Worm (Caenorhabditis elegans): ENCODE measurements around the gene clec-158.
A peak's percentile ranks its signal among the peaks of the same experiment; 100 is the strongest.

Gene clec-158

DNA sequence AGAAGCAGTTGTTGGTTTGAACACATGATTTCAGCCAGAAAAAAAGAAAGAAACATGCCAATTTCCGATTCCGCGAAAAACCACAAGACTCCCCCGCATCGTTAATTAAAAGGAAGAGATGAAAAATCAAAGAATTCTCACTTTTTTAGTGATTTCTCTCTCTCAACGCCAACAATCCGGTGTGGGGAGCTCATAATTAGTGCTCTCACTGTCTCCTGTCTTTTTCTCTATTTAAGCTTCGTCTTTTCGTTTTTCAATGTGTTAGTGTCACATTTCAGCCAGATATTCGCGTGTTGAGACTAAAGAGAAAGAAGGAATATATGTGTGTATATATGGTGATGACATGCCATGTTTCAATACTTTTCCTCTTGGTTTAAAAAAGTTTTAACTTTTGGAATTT, 14.3 kb upstream of the clec-158 start (continued):
- TF ChIP-seq nhr-25 (tag; optimal IDR thresholded peaks at IDR 0.05) (no peak), lin-13 (GFP tag; optimal IDR thresholded peaks at IDR 0.05) (peak; percentile 68), egl-27 (tag; optimal IDR thresholded peaks at IDR 0.05) (no peak), alr-1 (tag; optimal IDR thresholded peaks at IDR 0.05) (no peak), ceh-82 (tag; optimal IDR thresholded peaks at IDR 0.05) (no peak), zag-1 (tag; optimal IDR thresholded peaks at IDR 0.05) (no peak), nhr-10 (tag; optimal IDR thresholded peaks at IDR 0.05) (no peak), nhr-77 (tag; optimal IDR thresholded peaks at IDR 0.05) (no peak)

DNA sequence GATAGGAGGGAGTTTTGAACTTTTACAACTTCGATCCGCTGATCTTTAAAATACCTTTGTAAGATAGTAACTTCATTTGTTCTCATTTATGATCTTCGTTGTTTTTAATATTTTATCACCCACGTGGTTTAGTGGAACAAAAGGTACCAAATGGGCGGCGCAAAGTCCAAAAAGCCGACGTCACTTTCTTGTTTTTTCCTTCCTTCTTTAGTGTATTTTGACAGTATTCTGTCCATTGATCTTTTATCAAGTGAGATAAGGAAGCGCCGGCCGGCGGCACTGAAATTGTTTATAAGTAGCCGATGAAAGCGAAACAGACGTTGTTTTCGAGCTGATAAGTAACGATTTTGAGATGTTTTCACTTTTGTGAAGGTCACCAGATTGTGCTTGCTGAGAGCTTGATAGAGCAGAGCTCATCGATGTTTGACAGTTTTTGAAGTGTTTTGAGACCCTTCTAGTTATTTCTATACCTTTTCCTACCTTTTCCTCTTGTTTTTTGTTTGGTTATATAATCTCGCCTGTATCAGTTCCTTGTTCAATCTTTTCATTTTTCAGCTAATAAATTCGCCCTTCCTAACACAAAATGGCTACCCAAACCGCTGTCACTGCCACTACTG, 13.3 kb upstream of the clec-158 start, which contains the start of gene K04C2.3:
K04C2.3 (plus strand) TSS at position 556 of the 617 bp plus-strand sequence.
- TF ChIP-seq sem-4 (tag; optimal IDR thresholded peaks at IDR 0.05): no peak
- no peak for TF ChIP-seq sma-3 (GFP tag; optimal IDR thresholded peaks at IDR 0.05)
- TF ChIP-seq lsy-2 (tag; optimal IDR thresholded peaks at IDR 0.05): peak in 1 of 2 experiments; percentile 10
- TF ChIP-seq nhr-25 (tag; optimal IDR thresholded peaks at IDR 0.05): peak; percentile 7
- TF ChIP-seq dmd-4 (tag; optimal IDR thresholded peaks at IDR 0.05): no peak
- peak; percentile 46 for TF ChIP-seq blmp-1 (tag; optimal IDR thresholded peaks at IDR 0.05; ENCODE audit: insufficient read depth)
- TF ChIP-seq sma-9 (GFP tag; optimal IDR thresholded peaks at IDR 0.05): peak; percentile 70
- TF ChIP-seq sma-9 (tag; optimal IDR thresholded peaks at IDR 0.05): no peak
- TF ChIP-seq crh-2 (tag; optimal IDR thresholded peaks at IDR 0.05): peak; percentile 29
- peak; percentile 11 for TF ChIP-seq nhr-21 (tag; optimal IDR thresholded peaks at IDR 0.05)

DNA sequence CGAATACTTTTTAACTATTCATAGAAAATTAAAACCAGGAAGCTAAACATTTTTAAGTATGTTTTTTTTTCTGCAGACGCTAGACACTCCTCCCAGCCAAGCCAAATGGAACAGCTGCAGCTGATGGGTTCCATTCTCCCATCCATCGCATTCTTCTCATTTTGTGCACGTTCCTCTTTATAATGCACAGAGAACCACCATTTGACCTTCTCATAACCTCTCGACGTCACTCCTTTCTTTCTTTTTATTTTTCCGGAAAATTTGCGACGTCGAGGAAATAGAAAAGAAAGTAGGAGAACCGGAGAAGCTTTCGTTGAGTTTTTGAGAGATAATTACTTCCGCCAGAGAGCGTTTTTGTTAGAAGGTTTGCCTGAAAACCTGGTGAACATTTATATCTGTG, 12.3 kb upstream of the clec-158 start:
- TF ChIP-seq nhr-25 (tag; optimal IDR thresholded peaks at IDR 0.05) (no peak), Y55F3AM.14 (GFP tag; optimal IDR thresholded peaks at IDR 0.05) (no peak), ceh-16 (tag; optimal IDR thresholded peaks at IDR 0.05) (no peak), nhr-10 (tag; optimal IDR thresholded peaks at IDR 0.05) (no peak), ama-1 (optimal IDR thresholded peaks at IDR 0.05) (peak; percentile 66), unc-55 (GFP tag; optimal IDR thresholded peaks at IDR 0.05) (no peak), nhr-11 (tag; optimal IDR thresholded peaks at IDR 0.05) (no peak), gmeb-1 (tag; optimal IDR thresholded peaks at IDR 0.05) (no peak), lin-13 (GFP tag; optimal IDR thresholded peaks at IDR 0.05) (peak; percentile 27), ztf-1 (GFP tag; conservative IDR thresholded peaks at IDR 0.05) (no peak), lsy-2 (tag; optimal IDR thresholded peaks at IDR 0.05) (peak in 1 of 2 experiments; percentile 23), F13H6.1 (tag; optimal IDR thresholded peaks at IDR 0.05) (peak; percentile 40), nhr-237 (tag; optimal IDR thresholded peaks at IDR 0.05) (no peak), mdl-1 (tag; optimal IDR thresholded peaks at IDR 0.05) (no peak), R02D3.7 (tag; optimal IDR thresholded peaks at IDR 0.05) (no peak), unc-39 (tag; optimal IDR thresholded peaks at IDR 0.05) (no peak), ztf-4 (tag; optimal IDR thresholded peaks at IDR 0.05) (no peak), sem-4 (tag; optimal IDR thresholded peaks at IDR 0.05) (peak; percentile 23), snpc-4 (tag; optimal IDR thresholded peaks at IDR 0.05) (no peak), fos-1 (tag; optimal IDR thresholded peaks at IDR 0.05) (no peak), nhr-21 (tag; optimal IDR thresholded peaks at IDR 0.05) (no peak), sma-9 (GFP tag; optimal IDR thresholded peaks at IDR 0.05) (peak; percentile 27), sma-9 (tag; optimal IDR thresholded peaks at IDR 0.05) (no peak), aly-2 (tag; optimal IDR thresholded peaks at IDR 0.05) (no peak), nhr-23 (tag; optimal IDR thresholded peaks at IDR 0.05) (no peak), ZK546.5 (tag; optimal IDR thresholded peaks at IDR 0.05) (no peak), nhr-129 (tag; optimal IDR thresholded peaks at IDR 0.05) (peak; percentile 37), C34F6.9 (tag; optimal IDR thresholded peaks at IDR 0.05) (peak; percentile 25)

DNA sequence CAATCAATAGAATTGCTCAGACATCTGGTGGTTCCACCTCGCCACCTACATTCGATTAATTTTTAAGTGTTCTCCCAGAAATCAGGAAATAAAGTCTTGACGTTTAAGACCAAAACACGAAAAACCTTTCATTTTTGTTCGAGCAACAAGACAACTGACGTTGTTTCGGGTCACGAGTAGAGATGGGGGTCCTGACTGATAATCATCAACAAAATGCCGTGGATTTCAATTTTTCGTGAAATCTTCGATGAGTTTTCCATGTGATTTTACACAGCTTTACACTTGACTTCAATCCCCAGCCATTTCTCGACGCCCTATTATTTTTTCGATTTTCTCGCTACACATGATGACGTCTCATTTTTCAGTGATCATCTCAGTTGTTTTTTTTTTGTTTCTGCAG, 11.7 kb upstream of the clec-158 start:
- TF ChIP-seq aly-2 (tag; optimal IDR thresholded peaks at IDR 0.05): no peak
- TF ChIP-seq Y55F3AM.14 (GFP tag; optimal IDR thresholded peaks at IDR 0.05): no peak
- TF ChIP-seq sma-3 (GFP tag; optimal IDR thresholded peaks at IDR 0.05): no peak
- no peak for TF ChIP-seq zag-1 (tag; optimal IDR thresholded peaks at IDR 0.05)
- TF ChIP-seq skn-1 (tag; optimal IDR thresholded peaks at IDR 0.05): no peak
- no peak for TF ChIP-seq ztf-11 (tag; optimal IDR thresholded peaks at IDR 0.05)
- TF ChIP-seq fos-1 (tag; optimal IDR thresholded peaks at IDR 0.05): no peak
- no peak for TF ChIP-seq ZK546.5 (tag; optimal IDR thresholded peaks at IDR 0.05)
- no peak for TF ChIP-seq mbf-1 (tag; optimal IDR thresholded peaks at IDR 0.05)
- no peak for TF ChIP-seq nhr-25 (tag; optimal IDR thresholded peaks at IDR 0.05)
- TF ChIP-seq nhr-129 (tag; optimal IDR thresholded peaks at IDR 0.05): peak; percentile 69
- no peak for TF ChIP-seq nhr-23 (tag; optimal IDR thresholded peaks at IDR 0.05)
- no peak for TF ChIP-seq peb-1 (tag; optimal IDR thresholded peaks at IDR 0.05)
- no peak for TF ChIP-seq nhr-237 (tag; optimal IDR thresholded peaks at IDR 0.05)
- no peak for TF ChIP-seq nhr-10 (tag; optimal IDR thresholded peaks at IDR 0.05)
- no peak for TF ChIP-seq unc-62 (GFP tag; optimal IDR thresholded peaks at IDR 0.05)
- no peak for TF ChIP-seq snpc-4 (tag; optimal IDR thresholded peaks at IDR 0.05)
- no peak for TF ChIP-seq elt-3 (tag; optimal IDR thresholded peaks at IDR 0.05)
- TF ChIP-seq egl-27 (tag; optimal IDR thresholded peaks at IDR 0.05): no peak
- TF ChIP-seq gmeb-1 (tag; optimal IDR thresholded peaks at IDR 0.05): no peak
- no peak for TF ChIP-seq nhr-11 (tag; optimal IDR thresholded peaks at IDR 0.05)
- TF ChIP-seq lsy-2 (tag; optimal IDR thresholded peaks at IDR 0.05): peak in 1 of 2 experiments; percentile 47
- TF ChIP-seq sma-9 (GFP tag; optimal IDR thresholded peaks at IDR 0.05): peak; percentile 34
- TF ChIP-seq sma-9 (tag; optimal IDR thresholded peaks at IDR 0.05): no peak
- TF ChIP-seq mdl-1 (tag; optimal IDR thresholded peaks at IDR 0.05): no peak
- TF ChIP-seq elt-1 (tag; optimal IDR thresholded peaks at IDR 0.05): no peak
- no peak for TF ChIP-seq crh-2 (tag; optimal IDR thresholded peaks at IDR 0.05)
- TF ChIP-seq ama-1 (optimal IDR thresholded peaks at IDR 0.05): no peak
- TF ChIP-seq C34F6.9 (tag; optimal IDR thresholded peaks at IDR 0.05): peak; percentile 12
- no peak for TF ChIP-seq R02D3.7 (tag; optimal IDR thresholded peaks at IDR 0.05)
- peak; percentile 24 for TF ChIP-seq F13H6.1 (tag; optimal IDR thresholded peaks at IDR 0.05)
- TF ChIP-seq ztf-1 (GFP tag; conservative IDR thresholded peaks at IDR 0.05): no peak

Measured in whole organism, L2 larva.